Worm (Caenorhabditis elegans): ENCODE measurements around the gene ttr-46.

DNA sequence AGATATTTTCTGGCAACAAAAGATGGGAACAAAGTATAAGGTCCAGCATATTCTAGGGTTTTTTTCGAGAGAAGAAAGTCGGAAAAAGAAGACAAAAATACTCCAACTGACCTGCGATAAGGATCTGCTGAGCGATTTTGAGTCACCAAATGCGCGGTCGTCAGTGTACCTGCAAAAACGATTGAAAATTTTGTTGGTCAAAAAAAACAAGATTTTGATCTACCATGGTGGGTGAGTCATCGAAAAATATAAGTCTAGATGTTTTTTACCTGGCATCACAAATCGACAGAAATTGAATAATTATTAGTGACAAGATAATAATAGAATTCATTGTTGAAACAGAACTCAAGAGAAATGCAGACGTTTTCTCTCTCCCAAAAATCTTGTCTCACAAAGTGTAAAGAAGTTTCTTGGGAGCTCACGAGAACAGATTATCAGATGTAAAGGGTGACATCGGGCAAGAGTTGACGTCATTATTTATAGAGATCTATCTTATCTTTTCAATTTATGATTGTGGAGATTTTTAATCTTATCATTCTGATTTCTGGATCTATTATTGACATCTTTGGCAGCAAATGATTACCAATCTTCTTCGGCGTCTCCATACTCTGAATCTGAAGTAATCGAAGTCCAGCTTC, 34.3 kb downstream of the ttr-46 start:
- no peak for TF ChIP-seq dao-5 (tag; optimal IDR thresholded peaks at IDR 0.05)
- TF ChIP-seq W03F9.2 (tag; optimal IDR thresholded peaks at IDR 0.05) = no peak
